Worm (Caenorhabditis elegans) whole organism, L4 larva: ENCODE data around the gene hmp-1.

Experiments
- lin-15B ChIP-seq: fragments of 150-350 bp; sonication (generic microtip); optimal IDR thresholded peaks from 3 replicates; lab custom pipeline; 2014; ENCODE audit warnings: missing biosample characterization, missing genetic modification characterization
- lsy-2 ChIP-seq, 2 experiments: fragments of 150-350 bp in 1 of 2; sonication (generic microtip) in 1 of 2; optimal IDR thresholded peaks; 2 replicates each; lab custom pipeline; 2014 to 2017; ENCODE audit warnings: missing biosample characterization in 2 of 2, missing genetic modification characterization in 2 of 2
- pqm-1 ChIP-seq: sonication (generic microtip); optimal IDR thresholded peaks from 2 replicates; lab custom pipeline; 2017; ENCODE audit warnings: missing biosample characterization, missing genetic modification characterization

DNA sequence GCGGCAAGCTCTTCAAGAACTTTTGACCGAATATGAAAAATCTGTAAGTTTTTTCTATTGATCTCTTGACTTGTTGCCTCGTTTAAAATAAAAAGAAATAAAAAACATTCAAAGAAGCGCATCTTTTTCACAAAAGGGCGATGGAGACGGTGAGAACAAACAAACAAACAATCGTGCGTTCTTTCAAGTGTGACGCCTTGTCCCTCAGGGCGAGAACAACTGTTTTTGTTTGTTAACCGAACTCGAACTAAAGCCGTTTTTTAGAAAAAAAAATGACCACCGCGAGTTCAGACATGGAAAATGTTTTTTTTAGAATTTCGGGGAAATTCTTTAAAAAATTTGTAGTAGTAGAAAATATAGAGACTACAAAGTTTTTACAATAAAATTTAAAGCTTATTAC is 1.3 kb downstream of the hmp-1 start:
- TF ChIP-seq lin-15B (no peak), lsy-2 (tag; optimal IDR thresholded peaks at IDR 0.05; lab: Kevin White, UChicago) (no peak), pqm-1 (tag; lab: Kevin White, UChicago) (no peak)
